Worm (Caenorhabditis elegans) whole organism, early embryonic: ENCODE results near the gene C11H1.7.

Experiments used
- F13C5.2 ChIP-seq: sonication (generic microtip); optimal IDR thresholded peaks from 2 replicates; lab custom pipeline; 2017; ENCODE audit warnings: mild to moderate bottlenecking, missing genetic modification characterization, inconsistent platforms, missing compliant biosample characterization
- hmbx-1 ChIP-seq: sonication (generic microtip); optimal IDR thresholded peaks from 2 replicates; lab custom pipeline; 2016; ENCODE audit warnings: mild to moderate bottlenecking, missing genetic modification characterization, missing compliant biosample characterization
- tra-4 ChIP-seq: sonication (generic microtip); optimal IDR thresholded peaks from 2 replicates; lab custom pipeline; 2017; ENCODE audit warnings: missing genetic modification characterization, missing compliant biosample characterization

ce11 chrX:14316132-14316531, 11.1 kb upstream of the C11H1.7 start:
- TF ChIP-seq F13C5.2 (tag; lab: Kevin White, UChicago) (no peak), tra-4 (tag; lab: Kevin White, UChicago) (no peak), hmbx-1 (no peak)
